Fruit fly (Drosophila melanogaster) whole organism, pupa: ENCODE data around the gene CG3408.

Experiments
- CG10348 ChIP-seq: fragments of 200-800 bp; sonication (Bioruptor generic); IDR thresholded peaks from 2 replicates; pipeline ENCODE4 v1.3.6; 2022; ENCODE audit warnings: missing biosample characterization, missing genetic modification characterization
- Pif1A ChIP-seq: fragments of 200-800 bp; sonication (Bioruptor generic); optimal IDR thresholded peaks from 3 replicates; lab custom pipeline; 2016; ENCODE audit warnings: missing biosample characterization, missing genetic modification characterization
- fd96Ca ChIP-seq: fragments of 200-800 bp; sonication (Bioruptor generic); IDR thresholded peaks from 3 replicates; pipeline ENCODE4 v1.3.6; 2022; ENCODE audit warnings: missing biosample characterization, missing genetic modification characterization
- rn ChIP-seq: fragments of 200-800 bp; sonication (Bioruptor generic); IDR thresholded peaks from 2 replicates; pipeline ENCODE4 v1.3.6; 2022; ENCODE audit warnings: missing biosample characterization, missing genetic modification characterization

dm6 chr3L:9490432-9490831 lies 19.0 kb downstream of the CG3408 start:
- TF ChIP-seq Pif1A (GFP tag; lab: Kevin White, UChicago) = no peak
- no peak for TF ChIP-seq CG10348 (GFP tag; lab: Robert Waterston, UW)
- TF ChIP-seq rn (GFP tag; lab: Robert Waterston, UW) = no peak
- TF ChIP-seq fd96Ca (GFP tag; lab: Robert Waterston, UW) = no peak
